Worm (Caenorhabditis elegans) whole organism, L1 larva: ENCODE measurements around the gene Y43C5A.4.

Source experiments
- F16B12.6 ChIP-seq: fragments of 150-350 bp; optimal IDR thresholded peaks from 2 replicates; lab custom pipeline; 2014; ENCODE audit warnings: missing biosample characterization, missing genetic modification characterization
- ama-1 ChIP-seq: fragments of 150-350 bp; optimal IDR thresholded peaks from 2 replicates; lab custom pipeline; 2014
- ceh-82 ChIP-seq, 3 experiments: fragments of 150-350 bp in 1 of 3; sonication (generic microtip) in 2 of 3; optimal IDR thresholded peaks; 2 replicates each; lab custom pipeline; 2014 to 2017; ENCODE audit warnings: missing biosample characterization in 3 of 3, missing genetic modification characterization in 3 of 3
- ces-1 ChIP-seq: fragments of 150-350 bp; optimal IDR thresholded peaks from 2 replicates; lab custom pipeline; 2014; ENCODE audit warnings: missing biosample characterization, missing genetic modification reagents, missing genetic modification characterization
- dpl-1 ChIP-seq, 3 experiments: fragments of 150-350 bp in 2 of 3; sonication (generic microtip) in 1 of 3; optimal IDR thresholded peaks; 2 replicates each; lab custom pipeline; 2014 to 2017; ENCODE audit warnings: missing biosample characterization in 3 of 3, missing genetic modification characterization in 3 of 3, missing genetic modification reagents in 3 of 3
- fkh-10 ChIP-seq: sonication (generic microtip); optimal IDR thresholded peaks from 2 replicates; lab custom pipeline; 2017; ENCODE audit warnings: missing biosample characterization, missing genetic modification reagents, missing genetic modification characterization
- lin-13 ChIP-seq: fragments of 150-350 bp; optimal IDR thresholded peaks from 2 replicates; lab custom pipeline; 2014; ENCODE audit warnings: missing biosample characterization, missing genetic modification reagents, missing genetic modification characterization
- mef-2 ChIP-seq: fragments of 150-350 bp; optimal IDR thresholded peaks from 2 replicates; lab custom pipeline; 2014; ENCODE audit warnings: missing biosample characterization, missing genetic modification characterization
- nhr-76 ChIP-seq: sonication (generic microtip); optimal IDR thresholded peaks from 2 replicates; lab custom pipeline; 2017; ENCODE audit warnings: missing biosample characterization, missing genetic modification characterization
- tlp-1 ChIP-seq: fragments of 150-350 bp; optimal IDR thresholded peaks from 2 replicates; lab custom pipeline; 2014; ENCODE audit warnings: missing biosample characterization, missing genetic modification characterization
- zip-4 ChIP-seq: fragments of 200-800 bp; sonication (Bioruptor generic); optimal IDR thresholded peaks from 2 replicates; lab custom pipeline; 2018; ENCODE audit warnings: mild to moderate bottlenecking, missing genetic modification characterization, moderate library complexity, missing compliant biosample characterization
- ztf-11 ChIP-seq, 2 experiments: sonication (generic microtip); optimal IDR thresholded peaks; 2 replicates each; lab custom pipeline; 2016 to 2017; ENCODE audit warnings: missing genetic modification characterization in 2 of 2, missing biosample characterization in 1 of 2, missing compliant biosample characterization in 1 of 2

DNA sequence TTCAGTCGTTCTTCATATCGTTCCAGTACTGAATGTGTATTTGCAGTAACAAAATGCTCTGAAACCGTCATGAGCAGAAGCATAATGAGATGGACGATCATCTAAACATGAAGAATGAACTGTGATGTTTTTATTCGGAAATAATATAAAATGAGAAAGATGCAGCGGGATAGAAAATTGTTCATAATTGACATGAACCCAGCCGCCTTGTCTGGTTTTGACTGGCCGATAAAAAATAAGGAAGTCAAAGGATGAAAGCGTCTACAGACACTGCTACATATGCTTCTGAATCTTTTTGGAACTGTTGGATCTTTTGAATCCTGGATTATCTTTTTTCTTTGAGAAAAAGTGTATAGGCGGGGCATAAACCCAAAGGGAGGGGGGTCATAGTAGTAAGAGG, 18.3 kb upstream of the Y43C5A.4 start, which contains the start of gene F01G10.9:
- no peak for TF ChIP-seq ama-1 (lab: Kevin White, UChicago)
- no peak for TF ChIP-seq lin-13
- TF ChIP-seq F16B12.6 (tag; lab: Kevin White, UChicago): no peak
- no peak for TF ChIP-seq dpl-1 (GFP tag; optimal IDR thresholded peaks at IDR 0.05; lab: Kevin White, UChicago)
- no peak for TF ChIP-seq tlp-1 (tag; lab: Kevin White, UChicago)
- no peak for TF ChIP-seq zip-4 (GFP tag; lab: Kevin White, UChicago)
- TF ChIP-seq mef-2 (tag; lab: Kevin White, UChicago): no peak
- no peak for TF ChIP-seq ceh-82 (tag; optimal IDR thresholded peaks at IDR 0.05; lab: Kevin White, UChicago)
- TF ChIP-seq ces-1: no peak
- no peak for TF ChIP-seq nhr-76 (tag; lab: Kevin White, UChicago)
- TF ChIP-seq ztf-11 (tag; optimal IDR thresholded peaks at IDR 0.05; lab: Kevin White, UChicago): no peak
- TF ChIP-seq fkh-10 (GFP tag; lab: Kevin White, UChicago): no peak
